Fruit fly (Drosophila melanogaster) whole organism, wandering third instar larva: ENCODE results near the gene CG31287.

ENCODE experiments used
- Abd-B ChIP-seq: fragments of >200 bp; optimal IDR thresholded peaks from 2 replicates; lab custom pipeline; 2017; ENCODE audit warnings: missing biosample characterization, missing genetic modification characterization
- CG32264 ChIP-seq: fragments of 200-800 bp; sonication (Bioruptor generic); optimal IDR thresholded peaks from 2 replicates; lab custom pipeline; 2016; ENCODE audit warnings: missing biosample characterization, missing genetic modification characterization
- CG9705 ChIP-seq: fragments of 200-800 bp; sonication (Bioruptor generic); optimal IDR thresholded peaks from 2 replicates; lab custom pipeline; 2018; ENCODE audit warnings: missing biosample characterization, mild to moderate bottlenecking, missing genetic modification characterization
- CrebA ChIP-seq: fragments of 200-800 bp; sonication (Bioruptor generic); optimal IDR thresholded peaks from 2 replicates; lab custom pipeline; 2016; ENCODE audit warnings: missing biosample characterization, mild to moderate bottlenecking, missing genetic modification characterization, borderline replicate concordance
- Dfd ChIP-seq: fragments of >200 bp; optimal IDR thresholded peaks from 2 replicates; lab custom pipeline; 2017; ENCODE audit warnings: missing biosample characterization, missing genetic modification characterization
- Dif ChIP-seq: fragments of 200-275, 200-300 bp; sonication (Bioruptor generic); optimal IDR thresholded peaks from 2 replicates; lab custom pipeline; 2018; ENCODE audit warnings: missing biosample characterization, missing genetic modification characterization; ENCODE audit not compliant: partially characterized antibody
- GATAd ChIP-seq: sonication (Bioruptor generic); optimal IDR thresholded peaks from 2 replicates; lab custom pipeline; 2016; ENCODE audit warnings: missing biosample characterization, missing genetic modification characterization
- HLH106 ChIP-seq: fragments of 200-800 bp; optimal IDR thresholded peaks from 3 replicates; lab custom pipeline; 2019; ENCODE audit warnings: missing biosample characterization, mild to moderate bottlenecking, missing genetic modification characterization, moderate library complexity
- Hnf4 ChIP-seq: fragments of 200-800 bp; sonication (Bioruptor generic); optimal IDR thresholded peaks from 2 replicates; lab custom pipeline; 2016; ENCODE audit warnings: missing biosample characterization, mild to moderate bottlenecking, missing genetic modification characterization
- Hr78 ChIP-seq: fragments of >200 bp; optimal IDR thresholded peaks from 2 replicates; lab custom pipeline; 2017; ENCODE audit warnings: missing biosample characterization, missing genetic modification characterization
- Hr83 ChIP-seq: fragments of 200-300 bp; sonication (Bioruptor generic); optimal IDR thresholded peaks from 2 replicates; lab custom pipeline; 2016; ENCODE audit warnings: missing biosample characterization, mild to moderate bottlenecking, missing genetic modification characterization, moderate library complexity; ENCODE audit not compliant: poor library complexity, severe bottlenecking
- Jra ChIP-seq: sonication (Bioruptor generic); optimal IDR thresholded peaks from 2 replicates; lab custom pipeline; 2016; ENCODE audit warnings: missing biosample characterization, missing genetic modification characterization
- Mio ChIP-seq: sonication (Bioruptor generic); optimal IDR thresholded peaks from 2 replicates; lab custom pipeline; 2016; ENCODE audit warnings: missing biosample characterization, missing genetic modification characterization
- Myc ChIP-seq: fragments of >200 bp; optimal IDR thresholded peaks from 2 replicates; lab custom pipeline; 2017
- N ChIP-seq: fragments of >200 bp; optimal IDR thresholded peaks from 2 replicates; lab custom pipeline; 2018; ENCODE audit warnings: missing biosample characterization, missing external identifiers, missing genetic modification characterization
- OdsH ChIP-seq: fragments of 200-800 bp; sonication (Bioruptor generic); optimal IDR thresholded peaks from 2 replicates; lab custom pipeline; 2016; ENCODE audit warnings: missing biosample characterization, mild to moderate bottlenecking, missing genetic modification characterization
- Rel ChIP-seq, 2 experiments: fragments of 200-800 bp; sonication (Bioruptor generic) in 1 of 2; optimal IDR thresholded peaks; 2 replicates in 1 of 2; 3 replicates in 1 of 2; lab custom pipeline; 2016 to 2019; ENCODE audit warnings: mild to moderate bottlenecking in 2 of 2, missing biosample characterization in 2 of 2, missing genetic modification characterization in 2 of 2, moderate library complexity in 1 of 2
- Sp1 ChIP-seq: fragments of 200-800 bp; sonication (Bioruptor generic); optimal IDR thresholded peaks from 3 replicates; lab custom pipeline; 2019; ENCODE audit warnings: missing biosample characterization, mild to moderate bottlenecking, missing genetic modification characterization, moderate library complexity
- Vsx2 ChIP-seq: fragments of 200-300, 225-300 bp; sonication (Bioruptor generic); optimal IDR thresholded peaks from 2 replicates; lab custom pipeline; 2018; ENCODE audit warnings: missing biosample characterization, missing genetic modification characterization; ENCODE audit not compliant: partially characterized antibody
- br ChIP-seq: fragments of 200-800 bp; sonication (Bioruptor generic); optimal IDR thresholded peaks from 2 replicates; lab custom pipeline; 2016; ENCODE audit warnings: missing biosample characterization, missing genetic modification characterization
- brk ChIP-seq: fragments of 200-800 bp; sonication (Bioruptor generic); optimal IDR thresholded peaks from 2 replicates; lab custom pipeline; 2016; ENCODE audit warnings: missing biosample characterization, mild to moderate bottlenecking, missing genetic modification characterization
- dl ChIP-seq, 2 experiments: fragments of 175-275, 200-275 bp in 1 of 2; fragments of 200-275 bp in 1 of 2; sonication (Bioruptor generic); optimal IDR thresholded peaks; lab custom pipeline; 2018; ENCODE audit warnings: mild to moderate bottlenecking in 2 of 2, missing biosample characterization in 2 of 2, missing genetic modification characterization in 2 of 2, moderate library complexity in 2 of 2; ENCODE audit not compliant: partially characterized antibody in 2 of 2, insufficient read depth in 1 of 2
- dmrt93B ChIP-seq: fragments of 200-800 bp; sonication (Bioruptor generic); optimal IDR thresholded peaks from 2 replicates; lab custom pipeline; 2018; ENCODE audit warnings: missing biosample characterization, mild to moderate bottlenecking, missing genetic modification characterization
- dsf ChIP-seq: sonication (Bioruptor generic); optimal IDR thresholded peaks from 2 replicates; lab custom pipeline; 2016; ENCODE audit warnings: missing biosample characterization, missing genetic modification characterization, borderline replicate concordance
- ey ChIP-seq: fragments of 200-800 bp; sonication (Bioruptor generic); optimal IDR thresholded peaks from 2 replicates; lab custom pipeline; 2016; ENCODE audit warnings: missing biosample characterization, missing genetic modification characterization
- foxo ChIP-seq, 2 experiments: fragments of 200-800 bp; sonication (Bioruptor generic); optimal IDR thresholded peaks; 2 replicates in 1 of 2; 3 replicates in 1 of 2; lab custom pipeline; 2016 to 2017; ENCODE audit warnings: missing biosample characterization in 2 of 2, missing genetic modification characterization in 2 of 2
- fru ChIP-seq: fragments of 200-800 bp; sonication (Bioruptor generic); optimal IDR thresholded peaks from 3 replicates; lab custom pipeline; 2016; ENCODE audit warnings: missing biosample characterization, mild to moderate bottlenecking, missing genetic modification characterization
- h ChIP-seq: fragments of 200-800 bp; sonication (Bioruptor generic); optimal IDR thresholded peaks from 3 replicates; lab custom pipeline; 2016; ENCODE audit warnings: missing biosample characterization, mild to moderate bottlenecking, missing genetic modification characterization
- jim ChIP-seq: fragments of 175-275, 200-325 bp; sonication (Bioruptor generic); optimal IDR thresholded peaks from 2 replicates; lab custom pipeline; 2016; ENCODE audit warnings: missing biosample characterization, mild to moderate bottlenecking, missing genetic modification characterization
- lola ChIP-seq: fragments of >200 bp; optimal IDR thresholded peaks from 2 replicates; lab custom pipeline; 2017; ENCODE audit warnings: missing biosample characterization, missing genetic modification characterization
- pan ChIP-seq: fragments of >200 bp; optimal IDR thresholded peaks from 2 replicates; lab custom pipeline; 2017
- psq ChIP-seq: fragments of 200-800 bp; sonication (Bioruptor generic); optimal IDR thresholded peaks from 3 replicates; lab custom pipeline; 2017; ENCODE audit warnings: missing biosample characterization, mild to moderate bottlenecking, missing genetic modification characterization, moderate library complexity
- rgr ChIP-seq: fragments of 200-800 bp; sonication (Bioruptor generic); optimal IDR thresholded peaks from 3 replicates; lab custom pipeline; 2016; ENCODE audit warnings: missing biosample characterization, mild to moderate bottlenecking, missing genetic modification characterization
- sage ChIP-seq: fragments of 200-800 bp; sonication (Bioruptor generic); optimal IDR thresholded peaks from 2 replicates; lab custom pipeline; 2016; ENCODE audit warnings: missing biosample characterization, mild to moderate bottlenecking, missing genetic modification characterization
- sv ChIP-seq: fragments of 200-800 bp; sonication (Bioruptor generic); optimal IDR thresholded peaks from 3 replicates; lab custom pipeline; 2016; ENCODE audit warnings: missing biosample characterization, missing genetic modification characterization
- tai ChIP-seq: sonication (Bioruptor generic); optimal IDR thresholded peaks from 2 replicates; lab custom pipeline; 2016; ENCODE audit warnings: missing biosample characterization, missing genetic modification characterization
- usp ChIP-seq: fragments of >200 bp; optimal IDR thresholded peaks from 2 replicates; lab custom pipeline; 2017; ENCODE audit warnings: missing biosample characterization, missing genetic modification characterization
- woc ChIP-seq: sonication (Bioruptor generic); optimal IDR thresholded peaks from 2 replicates; lab custom pipeline; 2016; ENCODE audit warnings: missing biosample characterization, mild to moderate bottlenecking, missing genetic modification characterization

CG31287 gene

DNA sequence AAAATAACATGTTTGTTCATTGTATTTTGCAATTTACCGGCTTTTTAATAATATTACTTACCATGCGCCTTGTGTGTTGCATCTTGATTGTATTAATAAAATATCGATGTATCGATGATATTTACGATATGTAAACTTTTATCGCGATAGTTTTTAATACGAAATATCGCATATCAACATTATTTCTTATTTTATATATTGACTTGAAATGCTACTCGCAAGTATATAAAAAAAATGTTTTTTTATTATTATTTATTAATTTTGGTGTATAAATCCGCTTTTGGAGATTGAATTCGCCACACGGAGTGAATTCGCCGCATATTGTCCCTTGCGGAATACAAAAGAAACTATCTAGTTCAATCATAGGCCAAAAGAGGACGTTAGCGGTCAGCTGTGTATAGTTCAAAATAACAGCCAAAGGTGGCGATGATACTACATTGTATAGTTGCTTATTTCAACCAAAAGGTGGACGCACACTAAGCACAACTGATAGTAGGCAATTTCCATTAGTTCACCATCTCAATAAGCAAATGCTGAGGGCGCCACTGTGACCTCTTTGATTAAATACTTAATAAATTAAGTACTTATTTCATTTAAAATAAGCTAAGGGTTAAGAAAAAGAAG, 2.1 kb downstream of the CG31287 start, which contains the start of gene mtSSB:
TSS of gene mtSSB (minus strand) at position 96 of the 624 bp plus-strand sequence.
- no peak for TF ChIP-seq Mio
- TF ChIP-seq brk (GFP tag; lab: Kevin White, UChicago), result peak; percentile 84
- peak; percentile 98 for TF ChIP-seq Hr83 (GFP tag; lab: Kevin White, UChicago)
- TF ChIP-seq HLH106, result peak; percentile 78
- TF ChIP-seq tai (GFP tag; lab: Kevin White, UChicago), result peak; percentile 92
- no peak for TF ChIP-seq pan
- peak; percentile 38 for TF ChIP-seq jim (GFP tag; lab: Kevin White, UChicago)
- TF ChIP-seq rgr, result peak; percentile 93
- peak; percentile 90 for TF ChIP-seq OdsH
- peak; percentile 65 for TF ChIP-seq CG9705 (GFP tag; lab: Kevin White, UChicago)
- no peak for TF ChIP-seq Dfd (GFP tag; lab: Kevin White, UChicago)
- no peak for TF ChIP-seq Abd-B (GFP tag; lab: Kevin White, UChicago)
- TF ChIP-seq sage, result peak; percentile 52
- no peak for TF ChIP-seq Rel (GFP tag; optimal IDR thresholded peaks at IDR 0.05; lab: Kevin White, UChicago)
- TF ChIP-seq Rel (tag; optimal IDR thresholded peaks at IDR 0.05; lab: Kevin White, UChicago), result peak; percentile 42
- TF ChIP-seq CG32264 (GFP tag; lab: Kevin White, UChicago), result no peak
- peak; percentile 83 for TF ChIP-seq Jra
- TF ChIP-seq N (GFP tag; lab: Kevin White, UChicago), result no peak
- peak; percentile 91 for TF ChIP-seq Hnf4
- no peak for TF ChIP-seq CrebA (GFP tag; lab: Kevin White, UChicago)
- no peak for TF ChIP-seq Dif (GFP tag; lab: Kevin White, UChicago)
- TF ChIP-seq Vsx2 (GFP tag; lab: Kevin White, UChicago), result peak; percentile 36
- peak; percentile 52 for TF ChIP-seq dmrt93B (GFP tag; lab: Kevin White, UChicago)
- peak; percentile 91 for TF ChIP-seq h (GFP tag; lab: Kevin White, UChicago)
- no peak for TF ChIP-seq lola
- peak; percentile 79 for TF ChIP-seq psq (GFP tag; lab: Kevin White, UChicago)
- no peak for TF ChIP-seq GATAd
- no peak for TF ChIP-seq woc (GFP tag; lab: Kevin White, UChicago)
- TF ChIP-seq dl (GFP tag; optimal IDR thresholded peaks at IDR 0.05; lab: Kevin White, UChicago; ENCODE audit: insufficient read depth in 1 of 2, partially characterized antibody in 2 of 2), result peak in 1 of 2 experiments; percentile 2
- peak; percentile 69 for TF ChIP-seq sv
- no peak for TF ChIP-seq Hr78 (GFP tag; lab: Kevin White, UChicago)
- peak; percentile 88 for TF ChIP-seq br (GFP tag; lab: Kevin White, UChicago)
- peak in 1 of 2 experiments; percentile 93 for TF ChIP-seq foxo (GFP tag; optimal IDR thresholded peaks at IDR 0.05; lab: Kevin White, UChicago)
- no peak for TF ChIP-seq usp
- peak; percentile 83 for TF ChIP-seq ey (GFP tag; lab: Kevin White, UChicago)
- TF ChIP-seq fru (GFP tag; lab: Kevin White, UChicago), result peak; percentile 83
- no peak for TF ChIP-seq Sp1 (GFP tag; lab: Kevin White, UChicago)
- TF ChIP-seq Myc, result peak; percentile 95
- TF ChIP-seq dsf, result peak; percentile 67
- TF ChIP-seq, all 38 proteins: peak for 24

DNA sequence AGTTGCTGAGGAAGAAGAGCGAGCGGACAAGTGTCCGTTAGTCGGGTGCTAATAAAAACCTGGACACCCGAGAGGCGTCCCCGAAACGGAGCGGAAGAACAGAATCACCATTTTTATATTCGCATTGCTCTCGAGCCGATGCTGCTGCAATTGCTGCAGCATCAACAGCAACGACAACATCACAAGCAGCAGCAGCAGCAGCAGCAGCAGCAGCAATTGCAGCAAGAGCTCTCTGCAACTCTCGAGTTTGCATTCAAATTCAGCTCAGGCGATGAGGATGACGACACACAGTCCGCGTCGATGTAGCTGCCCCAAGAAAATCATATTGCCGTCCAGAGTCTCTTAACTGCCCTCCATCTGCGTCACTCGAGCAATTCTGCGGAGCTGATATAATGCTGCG, 3.0 kb downstream of the CG31287 start:
- TF ChIP-seq Sp1 (GFP tag; lab: Kevin White, UChicago) (peak; percentile 18), CG32264 (GFP tag; lab: Kevin White, UChicago) (no peak), psq (GFP tag; lab: Kevin White, UChicago) (no peak), HLH106 (peak; percentile 6)
